Worm (Caenorhabditis elegans) whole organism, L1 larva: ENCODE data around the gene fntb-1.

Source experiments
- alr-1 ChIP-seq: fragments of 200-800 bp; sonication (Bioruptor generic); optimal IDR thresholded peaks from 2 replicates; lab custom pipeline; 2018; ENCODE audit warnings: borderline replicate concordance, mild to moderate bottlenecking, missing genetic modification characterization, missing compliant biosample characterization
- egl-13 ChIP-seq: sonication (generic microtip); optimal IDR thresholded peaks from 2 replicates; lab custom pipeline; 2016; ENCODE audit warnings: missing genotype, missing genetic modification reagents, missing genetic modification characterization, missing compliant biosample characterization
- mdl-1 ChIP-seq, 2 experiments: fragments of 150-350 bp; optimal IDR thresholded peaks; 2 replicates each; lab custom pipeline; 2014 to 2017; ENCODE audit warnings: missing biosample characterization in 2 of 2, missing genetic modification characterization in 2 of 2, inconsistent platforms in 1 of 2
- nhr-12 ChIP-seq: sonication (generic microtip); optimal IDR thresholded peaks from 2 replicates; lab custom pipeline; 2017; ENCODE audit warnings: missing biosample characterization, missing genetic modification characterization
- nhr-77 ChIP-seq: fragments of 150-350 bp; optimal IDR thresholded peaks from 2 replicates; lab custom pipeline; 2014; ENCODE audit warnings: missing biosample characterization, missing genetic modification characterization

DNA sequence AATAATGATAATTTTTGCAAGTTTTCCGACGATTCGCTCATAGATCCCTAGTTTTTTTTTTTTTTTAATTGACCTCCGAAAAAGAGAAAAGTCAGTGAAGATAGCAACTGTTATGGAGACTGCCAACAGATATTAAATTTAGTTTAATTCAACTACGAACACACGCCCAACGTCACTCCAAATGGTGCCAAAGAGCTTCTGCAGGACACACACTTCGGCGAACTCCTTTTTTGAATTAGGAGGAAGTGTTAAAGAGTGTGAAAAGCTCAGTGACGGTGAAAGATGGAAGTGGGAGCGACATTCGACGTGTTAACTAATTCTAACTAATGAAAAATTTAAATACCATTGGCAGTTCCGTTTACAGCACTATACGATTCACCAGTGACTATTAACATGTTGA lies 35.5 kb upstream of the fntb-1 start:
- TF ChIP-seq nhr-77 (tag; lab: Kevin White, UChicago) (no peak), nhr-12 (tag; lab: Kevin White, UChicago) (no peak), alr-1 (no peak), mdl-1 (tag; optimal IDR thresholded peaks at IDR 0.05; lab: Kevin White, UChicago) (no peak), egl-13 (no peak)
